Worm (Caenorhabditis elegans) whole organism, L3 larva: ENCODE results near the gene col-141.

Experiments
- R02D3.7 ChIP-seq: fragments of 150-350 bp; optimal IDR thresholded peaks from 2 replicates; lab custom pipeline; 2014; ENCODE audit warnings: missing biosample characterization, missing genetic modification characterization
- ama-1 ChIP-seq: fragments of 150-350 bp; optimal IDR thresholded peaks from 2 replicates; lab custom pipeline; 2018
- ceh-16 ChIP-seq: sonication (generic microtip); optimal IDR thresholded peaks from 2 replicates; lab custom pipeline; 2017; ENCODE audit warnings: missing biosample characterization, missing genetic modification characterization
- ceh-28 ChIP-seq: fragments of 150-350 bp; optimal IDR thresholded peaks from 2 replicates; lab custom pipeline; 2014; ENCODE audit warnings: missing biosample characterization, missing genetic modification reagents, missing genetic modification characterization
- ceh-82 ChIP-seq: fragments of 150-350 bp; optimal IDR thresholded peaks from 2 replicates; lab custom pipeline; 2014; ENCODE audit warnings: missing biosample characterization, missing genetic modification characterization
- ceh-9 ChIP-seq: sonication (generic microtip); optimal IDR thresholded peaks from 2 replicates; lab custom pipeline; 2018; ENCODE audit warnings: missing biosample characterization, missing genetic modification characterization
- daf-12 ChIP-seq: fragments of 150-350 bp; optimal IDR thresholded peaks from 2 replicates; lab custom pipeline; 2014; ENCODE audit warnings: missing biosample characterization, missing genetic modification reagents, missing genetic modification characterization
- egl-27 ChIP-seq: sonication (generic microtip); optimal IDR thresholded peaks from 4 replicates; lab custom pipeline; 2017; ENCODE audit warnings: missing biosample characterization, missing genetic modification reagents, missing genetic modification characterization
- egl-5 ChIP-seq: fragments of 150-350 bp; optimal IDR thresholded peaks from 2 replicates; lab custom pipeline; 2017; ENCODE audit warnings: missing biosample characterization, missing genetic modification reagents, missing genetic modification characterization, inconsistent platforms
- elt-1 ChIP-seq: fragments of 150-350 bp; optimal IDR thresholded peaks from 2 replicates; lab custom pipeline; 2014; ENCODE audit warnings: missing biosample characterization, missing genetic modification characterization
- elt-2 ChIP-seq: sonication (generic microtip); optimal IDR thresholded peaks from 2 replicates; lab custom pipeline; 2016; ENCODE audit warnings: missing genetic modification reagents, mild to moderate bottlenecking, missing genetic modification characterization, missing compliant biosample characterization
- elt-3 ChIP-seq, 3 experiments: fragments of 150-350 bp in 1 of 3; sonication (generic microtip) in 2 of 3; optimal IDR thresholded peaks; 2 replicates in 2 of 3; 4 replicates in 1 of 3; lab custom pipeline; 2014 to 2017; ENCODE audit warnings: missing biosample characterization in 3 of 3, missing genetic modification characterization in 3 of 3
- eor-1 ChIP-seq, 2 experiments: fragments of 150-350 bp; optimal IDR thresholded peaks; 2 replicates each; lab custom pipeline; 2014 to 2018; ENCODE audit warnings: missing biosample characterization in 2 of 2, missing genetic modification characterization in 2 of 2
- fkh-10 ChIP-seq: sonication (generic microtip); optimal IDR thresholded peaks from 2 replicates; lab custom pipeline; 2017; ENCODE audit warnings: missing biosample characterization, missing genetic modification reagents, missing genetic modification characterization
- fkh-2 ChIP-seq: fragments of 150-350 bp; optimal IDR thresholded peaks from 2 replicates; lab custom pipeline; 2014; ENCODE audit warnings: missing biosample characterization, missing genetic modification reagents, missing genetic modification characterization
- fos-1 ChIP-seq: fragments of 150-350 bp; optimal IDR thresholded peaks from 2 replicates; lab custom pipeline; 2014; ENCODE audit warnings: missing biosample characterization, missing genetic modification characterization
- hmg-11 ChIP-seq: sonication (generic microtip); optimal IDR thresholded peaks from 2 replicates; lab custom pipeline; 2016; ENCODE audit warnings: missing genetic modification characterization, missing compliant biosample characterization
- jun-1 ChIP-seq: fragments of 150-350 bp; optimal IDR thresholded peaks from 2 replicates; lab custom pipeline; 2014; ENCODE audit warnings: missing biosample characterization, missing genetic modification reagents, missing genetic modification characterization
- lin-15B ChIP-seq: fragments of 150-350 bp; optimal IDR thresholded peaks from 2 replicates; lab custom pipeline; 2014; ENCODE audit warnings: missing biosample characterization, missing genetic modification characterization
- lin-39 ChIP-seq: fragments of 150-350 bp; optimal IDR thresholded peaks from 2 replicates; lab custom pipeline; 2018; ENCODE audit warnings: missing biosample characterization, missing genetic modification reagents, missing genetic modification characterization
- lsy-12 ChIP-seq: sonication (generic microtip); optimal IDR thresholded peaks from 2 replicates; lab custom pipeline; 2016; ENCODE audit warnings: mild to moderate bottlenecking, missing genetic modification characterization, missing compliant biosample characterization
- mdl-1 ChIP-seq: fragments of 150-350 bp; optimal IDR thresholded peaks from 2 replicates; lab custom pipeline; 2014; ENCODE audit warnings: missing biosample characterization, missing genetic modification characterization
- nfya-1 ChIP-seq: sonication (generic microtip); optimal IDR thresholded peaks from 2 replicates; lab custom pipeline; 2017; ENCODE audit warnings: missing genetic modification characterization, mild to moderate bottlenecking, missing compliant biosample characterization, antibody characterized with exemption, moderate library complexity; ENCODE audit not compliant: insufficient read depth
- nhr-11 ChIP-seq: fragments of 150-350 bp; optimal IDR thresholded peaks from 2 replicates; lab custom pipeline; 2014; ENCODE audit warnings: missing biosample characterization, missing genetic modification characterization
- nhr-12 ChIP-seq: fragments of 150-350 bp; optimal IDR thresholded peaks from 2 replicates; lab custom pipeline; 2014; ENCODE audit warnings: missing biosample characterization, missing genetic modification characterization
- nhr-23 ChIP-seq: fragments of 150-350 bp; optimal IDR thresholded peaks from 2 replicates; lab custom pipeline; 2014; ENCODE audit warnings: missing biosample characterization, missing genetic modification reagents, missing genetic modification characterization
- nhr-237 ChIP-seq: fragments of 150-350 bp; optimal IDR thresholded peaks from 2 replicates; lab custom pipeline; 2014; ENCODE audit warnings: missing biosample characterization, missing genetic modification characterization
- nhr-25 ChIP-seq: sonication (generic microtip); optimal IDR thresholded peaks from 2 replicates; lab custom pipeline; 2017; ENCODE audit warnings: missing biosample characterization, missing genetic modification characterization
- nhr-28 ChIP-seq: fragments of 150-350 bp; optimal IDR thresholded peaks from 2 replicates; lab custom pipeline; 2014; ENCODE audit warnings: missing biosample characterization, missing genetic modification characterization
- nhr-67 ChIP-seq: fragments of 150-350 bp; optimal IDR thresholded peaks from 2 replicates; lab custom pipeline; 2014; ENCODE audit warnings: missing biosample characterization, missing genetic modification characterization
- nhr-76 ChIP-seq: fragments of 150-350 bp; sonication (generic microtip); optimal IDR thresholded peaks from 5 replicates; lab custom pipeline; 2014; ENCODE audit warnings: missing biosample characterization, missing genetic modification characterization
- nhr-77 ChIP-seq: fragments of 150-350 bp; optimal IDR thresholded peaks from 2 replicates; lab custom pipeline; 2014; ENCODE audit warnings: missing biosample characterization, missing genetic modification characterization
- pha-4 ChIP-seq: fragments of 150-350 bp; optimal IDR thresholded peaks from 2 replicates; lab custom pipeline; 2014; ENCODE audit warnings: missing biosample characterization, missing genetic modification reagents, missing genetic modification characterization
- sea-2 ChIP-seq: fragments of 150-350 bp; sonication (generic microtip); optimal IDR thresholded peaks from 4 replicates; lab custom pipeline; 2014; ENCODE audit warnings: missing biosample characterization, missing genetic modification reagents, missing genetic modification characterization
- skn-1 ChIP-seq: fragments of 150-350 bp; optimal IDR thresholded peaks from 2 replicates; lab custom pipeline; 2014; ENCODE audit warnings: missing biosample characterization, missing genetic modification characterization
- snpc-4 ChIP-seq: fragments of 150-350 bp; optimal IDR thresholded peaks from 2 replicates; lab custom pipeline; 2014; ENCODE audit warnings: missing biosample characterization, missing genetic modification characterization
- tbx-2 ChIP-seq: sonication (generic microtip); optimal IDR thresholded peaks from 2 replicates; lab custom pipeline; 2016; ENCODE audit warnings: mild to moderate bottlenecking, missing genetic modification characterization, missing compliant biosample characterization
- unc-62 ChIP-seq: fragments of 150-350 bp; sonication (generic microtip); optimal IDR thresholded peaks from 4 replicates; lab custom pipeline; 2014; ENCODE audit warnings: missing biosample characterization, missing genetic modification reagents, missing genetic modification characterization
- zag-1 ChIP-seq: fragments of 150-350 bp; optimal IDR thresholded peaks from 2 replicates; lab custom pipeline; 2014; ENCODE audit warnings: missing biosample characterization, missing genetic modification characterization
- ztf-11 ChIP-seq: fragments of 150-350 bp; optimal IDR thresholded peaks from 2 replicates; lab custom pipeline; 2014; ENCODE audit warnings: missing biosample characterization, missing genetic modification characterization
- ztf-4 ChIP-seq: fragments of 150-350 bp; optimal IDR thresholded peaks from 2 replicates; lab custom pipeline; 2014; ENCODE audit warnings: missing biosample characterization, missing genetic modification characterization

The col-141 gene

ce11 chrV:6854711-6855110 is 25.2 kb downstream of the col-141 start, which contains the start of gene gpa-10:
gpa-10 (minus strand) TSS chrV:6854811.
- TF ChIP-seq ceh-82, result no peak
- TF ChIP-seq elt-1 (tag; lab: Kevin White, UChicago), result no peak
- TF ChIP-seq elt-2, result no peak
- no peak for TF ChIP-seq R02D3.7 (tag; lab: Kevin White, UChicago)
- no peak for TF ChIP-seq mdl-1 (tag; lab: Kevin White, UChicago)
- no peak for TF ChIP-seq fos-1 (tag; lab: Kevin White, UChicago)
- TF ChIP-seq ceh-9 (tag; lab: Kevin White, UChicago), result no peak
- TF ChIP-seq nhr-67 (tag; lab: Kevin White, UChicago), result no peak
- TF ChIP-seq lin-39 (tag; lab: Kevin White, UChicago), result no peak
- no peak for TF ChIP-seq hmg-11
- no peak for TF ChIP-seq sea-2 (GFP tag; lab: Kevin White, UChicago)
- TF ChIP-seq jun-1, result no peak
- TF ChIP-seq egl-5 (tag; lab: Kevin White, UChicago), result no peak
- TF ChIP-seq daf-12 (tag; lab: Kevin White, UChicago), result no peak
- no peak for TF ChIP-seq lin-15B (tag; lab: Kevin White, UChicago)
- TF ChIP-seq nhr-237 (tag; lab: Kevin White, UChicago), result no peak
- TF ChIP-seq fkh-10 (GFP tag; lab: Kevin White, UChicago), result no peak
- no peak for TF ChIP-seq lsy-12 (tag; lab: Kevin White, UChicago)

- no peak for TF ChIP-seq egl-5 (tag; lab: Kevin White, UChicago)
- TF ChIP-seq ama-1 (lab: Kevin White, UChicago), result no peak
- TF ChIP-seq zag-1, result no peak
- TF ChIP-seq fkh-2, result no peak
- no peak for TF ChIP-seq pha-4 (tag; lab: Kevin White, UChicago)
- no peak for TF ChIP-seq nhr-23 (tag; lab: Kevin White, UChicago)
- TF ChIP-seq elt-3 (tag; optimal IDR thresholded peaks at IDR 0.05; lab: Kevin White, UChicago), result no peak
- no peak for TF ChIP-seq eor-1 (tag; optimal IDR thresholded peaks at IDR 0.05; lab: Kevin White, UChicago)
Observed at ce11 chrV:6870004-6870403, 40.5 kb downstream of the col-141 start, which contains the start of gene frpr-18. frpr-18 (plus strand) TSS chrV:6870304.

- no peak for TF ChIP-seq R02D3.7 (tag; lab: Kevin White, UChicago)
- TF ChIP-seq nhr-23 (tag; lab: Kevin White, UChicago), result no peak
- TF ChIP-seq pha-4 (tag; lab: Kevin White, UChicago), result peak; percentile 35
Observed at ce11 chrV:6874735-6875134, 45.2 kb downstream of the col-141 start.

ce11 chrV:6875795-6876194 is 46.3 kb downstream of the col-141 start:
- TF ChIP-seq egl-27 (tag; lab: Kevin White, UChicago), result no peak
- no peak for TF ChIP-seq jun-1
- TF ChIP-seq hmg-11, result peak; percentile 7
- TF ChIP-seq nhr-12 (tag; lab: Kevin White, UChicago), result no peak
- TF ChIP-seq elt-2, result no peak
- TF ChIP-seq daf-12 (tag; lab: Kevin White, UChicago), result no peak
- TF ChIP-seq skn-1 (tag; lab: Kevin White, UChicago), result no peak
- TF ChIP-seq ama-1 (lab: Kevin White, UChicago), result no peak
- no peak for TF ChIP-seq snpc-4

ce11 chrV:6876763-6877515 is 47.4 kb downstream of the col-141 start:
- TF ChIP-seq elt-2 (no peak), nhr-28 (tag; lab: Kevin White, UChicago) (no peak), nhr-77 (no peak), skn-1 (tag; lab: Kevin White, UChicago) (no peak), nhr-25 (tag; lab: Kevin White, UChicago) (peak; percentile 67), R02D3.7 (tag; lab: Kevin White, UChicago) (no peak), egl-5 (tag; lab: Kevin White, UChicago) (no peak), snpc-4 (no peak), fkh-10 (GFP tag; lab: Kevin White, UChicago) (no peak), unc-62 (GFP tag; lab: Kevin White, UChicago) (peak; percentile 21), ztf-4 (tag; lab: Kevin White, UChicago) (no peak), sea-2 (GFP tag; lab: Kevin White, UChicago) (no peak), eor-1 (tag; optimal IDR thresholded peaks at IDR 0.05; lab: Kevin White, UChicago) (no peak), fkh-2 (no peak), hmg-11 (peak; percentile 25), elt-3 (tag; optimal IDR thresholded peaks at IDR 0.05; lab: Kevin White, UChicago) (no peak), ztf-11 (no peak), nhr-11 (tag; lab: Kevin White, UChicago) (no peak), mdl-1 (tag; lab: Kevin White, UChicago) (no peak), ceh-82 (no peak), lin-39 (tag; lab: Kevin White, UChicago) (peak; percentile 10), jun-1 (no peak), elt-1 (tag; lab: Kevin White, UChicago) (peak; percentile 55), ceh-28 (tag; lab: Kevin White, UChicago) (peak; percentile 39), tbx-2 (tag; lab: Kevin White, UChicago) (no peak), nfya-1 (no peak), nhr-76 (tag; lab: Kevin White, UChicago) (no peak), ceh-9 (tag; lab: Kevin White, UChicago) (no peak), ceh-16 (tag; lab: Kevin White, UChicago) (no peak), lsy-12 (tag; lab: Kevin White, UChicago) (no peak)
